Fruit fly (Drosophila melanogaster) whole organism, wandering third instar larva: Measurements from ENCODE around the gene CG18810.

Source experiments
- Hr78 ChIP-seq: fragments of >200 bp; optimal IDR thresholded peaks from 2 replicates; lab custom pipeline; 2017; ENCODE audit warnings: missing biosample characterization, missing genetic modification characterization
- OdsH ChIP-seq: fragments of 200-800 bp; sonication (Bioruptor generic); optimal IDR thresholded peaks from 2 replicates; lab custom pipeline; 2016; ENCODE audit warnings: missing biosample characterization, mild to moderate bottlenecking, missing genetic modification characterization
- sage ChIP-seq: fragments of 200-800 bp; sonication (Bioruptor generic); optimal IDR thresholded peaks from 2 replicates; lab custom pipeline; 2016; ENCODE audit warnings: missing biosample characterization, mild to moderate bottlenecking, missing genetic modification characterization

DNA sequence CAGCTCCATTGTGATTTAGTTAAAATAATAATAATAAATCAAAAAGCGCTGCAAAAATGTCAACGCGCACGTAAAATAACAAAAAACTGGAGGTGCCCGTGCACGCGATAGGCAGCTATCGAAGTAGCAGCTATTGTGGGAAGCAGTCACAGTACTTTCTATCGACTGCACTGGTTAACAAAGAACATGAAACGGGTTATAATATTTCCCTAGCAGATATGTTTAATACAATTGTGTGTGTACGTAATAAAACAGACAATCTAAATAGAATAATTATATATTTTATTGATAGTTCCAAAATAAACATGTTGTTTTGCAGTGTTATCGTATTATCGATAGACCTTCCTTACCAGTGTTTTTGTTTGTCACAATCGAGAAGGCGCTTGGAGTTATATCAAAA is 27.2 kb downstream of the CG18810 start, which contains the start of the genes CG31678 and IKKepsilon:
- TF ChIP-seq OdsH (GFP tag; lab: Kevin White, UChicago), result peak; percentile 36
- no peak for TF ChIP-seq sage (GFP tag; lab: Kevin White, UChicago)
- no peak for TF ChIP-seq Hr78 (GFP tag; lab: Kevin White, UChicago)
